Fruit fly (Drosophila melanogaster): Measurements from ENCODE around the gene dpy.

DNA sequence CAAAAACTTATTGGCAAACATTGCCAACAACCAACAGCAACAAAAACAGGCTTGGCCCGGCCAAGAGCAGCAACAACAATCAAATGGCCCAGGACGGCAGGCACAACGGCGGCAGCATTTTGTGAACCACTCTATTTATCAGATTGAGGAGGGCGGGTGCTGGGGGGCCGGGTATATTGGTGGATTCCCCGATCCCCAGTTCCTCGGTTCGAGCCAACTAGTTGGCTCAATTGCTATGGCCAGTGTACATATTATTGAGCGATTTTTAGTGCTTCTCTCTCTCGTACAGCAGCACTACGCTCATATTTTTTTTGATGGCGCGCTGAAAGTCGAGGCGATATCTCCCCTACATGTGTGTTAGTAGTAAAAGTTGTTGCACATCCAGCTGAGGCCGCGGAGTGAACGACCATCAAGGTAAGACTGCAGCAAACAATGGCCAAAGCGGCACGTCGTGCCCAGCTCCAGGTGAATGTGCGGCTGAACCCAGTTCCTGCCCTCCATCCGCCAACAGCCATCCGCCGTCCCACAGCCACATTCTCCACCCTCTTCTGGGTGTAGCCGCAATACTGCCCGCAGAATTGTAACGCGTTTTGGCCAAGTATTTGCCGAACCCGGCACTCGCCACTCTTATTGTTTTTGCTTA lies 14.2 kb downstream of the dpy start:
- TF ChIP-seq CG8478 (optimal IDR thresholded peaks at IDR 0.05) (no peak), CTCF (optimal IDR thresholded peaks at IDR 0.05) (no peak)
